Worm (Caenorhabditis elegans) whole organism, L1 larva: ENCODE measurements around the gene C17H11.6.

Source experiments
- C34B4.2 ChIP-seq: sonication (generic microtip); optimal IDR thresholded peaks from 2 replicates; lab custom pipeline; 2017; ENCODE audit warnings: mild to moderate bottlenecking, missing genetic modification characterization, missing compliant biosample characterization
- Y116A8C.19 ChIP-seq: sonication (generic microtip); optimal IDR thresholded peaks from 2 replicates; lab custom pipeline; 2016; ENCODE audit warnings: missing compliant biosample characterization, missing genetic modification characterization, borderline replicate concordance
- aha-1 ChIP-seq: fragments of 150-350 bp; optimal IDR thresholded peaks from 2 replicates; lab custom pipeline; 2014; ENCODE audit warnings: missing biosample characterization, missing genetic modification characterization
- aly-2 ChIP-seq: fragments of 150-350 bp; optimal IDR thresholded peaks from 2 replicates; lab custom pipeline; 2014; ENCODE audit warnings: missing biosample characterization, missing genetic modification characterization
- blmp-1 ChIP-seq: fragments of 150-350 bp; optimal IDR thresholded peaks from 2 replicates; lab custom pipeline; 2014; ENCODE audit warnings: missing biosample characterization, missing genetic modification characterization
- ceh-63 ChIP-seq: fragments of 200-800 bp; sonication (Bioruptor generic); optimal IDR thresholded peaks from 2 replicates; lab custom pipeline; 2018; ENCODE audit warnings: mild to moderate bottlenecking, missing genetic modification characterization, missing compliant biosample characterization
- ceh-8 ChIP-seq: fragments of 200-800 bp; sonication (Bioruptor generic); optimal IDR thresholded peaks from 2 replicates; lab custom pipeline; 2018; ENCODE audit warnings: mild to moderate bottlenecking, missing genetic modification characterization, moderate library complexity, missing compliant biosample characterization
- ceh-82 ChIP-seq, 3 experiments: fragments of 150-350 bp in 1 of 3; sonication (generic microtip) in 2 of 3; optimal IDR thresholded peaks; 2 replicates each; lab custom pipeline; 2014 to 2017; ENCODE audit warnings: missing biosample characterization in 3 of 3, missing genetic modification characterization in 3 of 3
- ceh-88 ChIP-seq: fragments of 200-800 bp; sonication (Bioruptor generic); IDR thresholded peaks from 2 replicates; pipeline ENCODE4 v1.3.6; 2022; ENCODE audit warnings: missing genetic modification characterization, missing compliant biosample characterization
- ceh-90 ChIP-seq: sonication (generic microtip); optimal IDR thresholded peaks from 2 replicates; lab custom pipeline; 2016; ENCODE audit warnings: missing genetic modification characterization, missing compliant biosample characterization
- ces-1 ChIP-seq: fragments of 150-350 bp; optimal IDR thresholded peaks from 2 replicates; lab custom pipeline; 2014; ENCODE audit warnings: missing biosample characterization, missing genetic modification reagents, missing genetic modification characterization
- dsc-1 ChIP-seq: sonication (generic microtip); optimal IDR thresholded peaks from 2 replicates; lab custom pipeline; 2016; ENCODE audit warnings: mild to moderate bottlenecking, missing genetic modification characterization, missing compliant biosample characterization
- efl-3 ChIP-seq: fragments of 200-800 bp; sonication (Bioruptor generic); optimal IDR thresholded peaks from 2 replicates; lab custom pipeline; 2018; ENCODE audit warnings: mild to moderate bottlenecking, missing genetic modification characterization, missing compliant biosample characterization
- elt-2 ChIP-seq: sonication (generic microtip); optimal IDR thresholded peaks from 2 replicates; lab custom pipeline; 2016; ENCODE audit warnings: missing genetic modification characterization, mild to moderate bottlenecking, inconsistent platforms, missing compliant biosample characterization, missing genetic modification reagents
- ets-5 ChIP-seq: fragments of 200-800 bp; sonication (Bioruptor generic); IDR thresholded peaks from 2 replicates; pipeline ENCODE4 v1.3.6; 2022; ENCODE audit warnings: missing genetic modification characterization, missing compliant biosample characterization
- fkh-10 ChIP-seq: sonication (generic microtip); optimal IDR thresholded peaks from 2 replicates; lab custom pipeline; 2017; ENCODE audit warnings: missing biosample characterization, missing genetic modification reagents, missing genetic modification characterization
- fkh-8 ChIP-seq: sonication (generic microtip); optimal IDR thresholded peaks from 2 replicates; lab custom pipeline; 2016; ENCODE audit warnings: mild to moderate bottlenecking, missing genetic modification characterization, missing compliant biosample characterization
- grh-1 ChIP-seq: fragments of 200-800 bp; sonication (Bioruptor generic); IDR thresholded peaks from 2 replicates; pipeline ENCODE4 v1.3.6; 2022; ENCODE audit warnings: missing genetic modification reagents, missing genetic modification characterization, missing compliant biosample characterization
- hlh-17 ChIP-seq: fragments of 200-800 bp; sonication (Bioruptor generic); optimal IDR thresholded peaks from 2 replicates; lab custom pipeline; 2018; ENCODE audit warnings: missing genetic modification characterization, mild to moderate bottlenecking, missing compliant biosample characterization, moderate library complexity, borderline replicate concordance
- hlh-4 ChIP-seq: sonication (generic microtip); optimal IDR thresholded peaks from 2 replicates; lab custom pipeline; 2016; ENCODE audit warnings: mild to moderate bottlenecking, missing genetic modification characterization, missing compliant biosample characterization
- hpl-2 ChIP-seq: fragments of 150-350 bp; optimal IDR thresholded peaks from 2 replicates; lab custom pipeline; 2014; ENCODE audit warnings: missing biosample characterization, missing genetic modification reagents, missing genetic modification characterization
- irx-1 ChIP-seq: sonication (generic microtip); optimal IDR thresholded peaks from 2 replicates; lab custom pipeline; 2016; ENCODE audit warnings: missing genetic modification characterization, missing compliant biosample characterization
- isw-1 ChIP-seq: fragments of 200-800 bp; sonication (Bioruptor generic); IDR thresholded peaks from 2 replicates; pipeline ENCODE4 v1.3.6; 2022; ENCODE audit warnings: missing genetic modification characterization, missing compliant biosample characterization
- jun-1 ChIP-seq: fragments of 150-350 bp; optimal IDR thresholded peaks from 2 replicates; lab custom pipeline; 2014; ENCODE audit warnings: missing biosample characterization, missing genetic modification reagents, missing genetic modification characterization
- lin-13 ChIP-seq: fragments of 150-350 bp; optimal IDR thresholded peaks from 2 replicates; lab custom pipeline; 2014; ENCODE audit warnings: missing biosample characterization, missing genetic modification reagents, missing genetic modification characterization
- lin-14 ChIP-seq: fragments of 200-800 bp; sonication (Bioruptor generic); optimal IDR thresholded peaks from 2 replicates; lab custom pipeline; 2018; ENCODE audit warnings: mild to moderate bottlenecking, missing genetic modification characterization, moderate library complexity, missing compliant biosample characterization
- lin-15B ChIP-seq: fragments of 150-350 bp; sonication (generic microtip); optimal IDR thresholded peaks from 3 replicates; lab custom pipeline; 2014; ENCODE audit warnings: missing biosample characterization, missing genetic modification characterization
- lin-35 ChIP-seq, 2 experiments: fragments of 150-350 bp; optimal IDR thresholded peaks; 2 replicates each; lab custom pipeline; 2014; ENCODE audit warnings: missing biosample characterization in 2 of 2, missing genetic modification characterization in 2 of 2, missing genetic modification reagents in 2 of 2
- lsy-2 ChIP-seq, 2 experiments: fragments of 150-350 bp; optimal IDR thresholded peaks; 2 replicates each; lab custom pipeline; 2014; ENCODE audit warnings: missing biosample characterization in 2 of 2, missing genetic modification characterization in 2 of 2
- mdl-1 ChIP-seq, 2 experiments: fragments of 150-350 bp; optimal IDR thresholded peaks; 2 replicates each; lab custom pipeline; 2014 to 2017; ENCODE audit warnings: missing biosample characterization in 2 of 2, missing genetic modification characterization in 2 of 2, inconsistent platforms in 1 of 2
- nhr-11 ChIP-seq: fragments of 150-350 bp; optimal IDR thresholded peaks from 2 replicates; lab custom pipeline; 2014; ENCODE audit warnings: missing biosample characterization, missing genetic modification characterization
- nhr-19 ChIP-seq: fragments of 200-800 bp; sonication (Bioruptor generic); conservative IDR thresholded peaks from 2 replicates; pipeline ENCODE4 v1.3.6; 2022; ENCODE audit warnings: missing genetic modification characterization, missing compliant biosample characterization
- nhr-20 ChIP-seq: sonication (generic microtip); optimal IDR thresholded peaks from 2 replicates; lab custom pipeline; 2016; ENCODE audit warnings: mild to moderate bottlenecking, missing genetic modification characterization, missing compliant biosample characterization
- nhr-28 ChIP-seq: fragments of 150-350 bp; optimal IDR thresholded peaks from 2 replicates; lab custom pipeline; 2014; ENCODE audit warnings: missing biosample characterization, missing genetic modification characterization
- nhr-76 ChIP-seq: sonication (generic microtip); optimal IDR thresholded peaks from 2 replicates; lab custom pipeline; 2017; ENCODE audit warnings: missing biosample characterization, missing genetic modification characterization
- nhr-77 ChIP-seq: fragments of 150-350 bp; optimal IDR thresholded peaks from 2 replicates; lab custom pipeline; 2014; ENCODE audit warnings: missing biosample characterization, missing genetic modification characterization
- nhr-84 ChIP-seq: sonication (generic microtip); optimal IDR thresholded peaks from 2 replicates; lab custom pipeline; 2017; ENCODE audit warnings: missing biosample characterization, missing genetic modification characterization
- nhr-85 ChIP-seq: sonication (generic microtip); peaks from one replicate; lab custom pipeline; 2016; ENCODE audit warnings: missing genetic modification characterization, inconsistent platforms, missing compliant biosample characterization
- nhr-90 ChIP-seq: sonication (generic microtip); optimal IDR thresholded peaks from 2 replicates; lab custom pipeline; 2016; ENCODE audit warnings: mild to moderate bottlenecking, missing genetic modification characterization, missing compliant biosample characterization; ENCODE audit not compliant: poor library complexity
- pag-3 ChIP-seq: sonication (generic microtip); optimal IDR thresholded peaks from 2 replicates; lab custom pipeline; 2017; ENCODE audit warnings: missing genetic modification characterization, mild to moderate bottlenecking, missing compliant biosample characterization, antibody characterized with exemption, borderline replicate concordance; ENCODE audit not compliant: insufficient read depth
- pqm-1 ChIP-seq: sonication (generic microtip); optimal IDR thresholded peaks from 3 replicates; lab custom pipeline; 2017; ENCODE audit warnings: missing biosample characterization, missing genetic modification characterization
- rnt-1 ChIP-seq: sonication (generic microtip); optimal IDR thresholded peaks from 2 replicates; lab custom pipeline; 2016; ENCODE audit warnings: mild to moderate bottlenecking, missing genetic modification characterization, moderate library complexity, missing compliant biosample characterization
- snu-23 ChIP-seq: sonication (generic microtip); optimal IDR thresholded peaks from 2 replicates; lab custom pipeline; 2016; ENCODE audit warnings: missing genetic modification characterization, missing compliant biosample characterization
- sptf-1 ChIP-seq: fragments of 150-350 bp; optimal IDR thresholded peaks from 2 replicates; lab custom pipeline; 2014; ENCODE audit warnings: missing biosample characterization, missing genetic modification characterization
- sup-37 ChIP-seq: fragments of 200-800 bp; sonication (Bioruptor generic); optimal IDR thresholded peaks from 2 replicates; lab custom pipeline; 2018; ENCODE audit warnings: mild to moderate bottlenecking, missing genetic modification characterization, missing compliant biosample characterization
- swsn-7 ChIP-seq: sonication (generic microtip); optimal IDR thresholded peaks from 2 replicates; lab custom pipeline; 2016; ENCODE audit warnings: missing genetic modification characterization, missing compliant biosample characterization
- tbx-2 ChIP-seq: sonication (generic microtip); optimal IDR thresholded peaks from 2 replicates; lab custom pipeline; 2016; ENCODE audit warnings: missing genetic modification characterization, missing compliant biosample characterization
- unc-130 ChIP-seq: fragments of 150-350 bp; optimal IDR thresholded peaks from 2 replicates; lab custom pipeline; 2017; ENCODE audit warnings: missing biosample characterization, missing genetic modification characterization, inconsistent platforms
- unc-30 ChIP-seq: sonication (generic microtip); optimal IDR thresholded peaks from 2 replicates; lab custom pipeline; 2017; ENCODE audit warnings: missing biosample characterization, missing genetic modification characterization
- unc-86 ChIP-seq: sonication (generic microtip); optimal IDR thresholded peaks from 2 replicates; lab custom pipeline; 2016; ENCODE audit warnings: missing genetic modification characterization, missing compliant biosample characterization
- unc-98 ChIP-seq: fragments of 200-800 bp; sonication (Bioruptor generic); IDR thresholded peaks from 2 replicates; pipeline ENCODE4 v1.3.6; 2022; ENCODE audit warnings: missing genetic modification characterization, missing compliant biosample characterization
- xbp-1 ChIP-seq: sonication (generic microtip); optimal IDR thresholded peaks from 2 replicates; lab custom pipeline; 2016; ENCODE audit warnings: missing genetic modification characterization, missing compliant biosample characterization
- zip-4 ChIP-seq: fragments of 200-800 bp; sonication (Bioruptor generic); optimal IDR thresholded peaks from 2 replicates; lab custom pipeline; 2018; ENCODE audit warnings: mild to moderate bottlenecking, missing genetic modification characterization, moderate library complexity, missing compliant biosample characterization
- ztf-11 ChIP-seq, 2 experiments: sonication (generic microtip); optimal IDR thresholded peaks; 2 replicates each; lab custom pipeline; 2016 to 2017; ENCODE audit warnings: missing genetic modification characterization in 2 of 2, missing biosample characterization in 1 of 2, missing compliant biosample characterization in 1 of 2

The C17H11.6 gene

ce11 chrX:8156502-8156901 is 47.1 kb downstream of the C17H11.6 start:
- TF ChIP-seq nhr-20 (tag; lab: Kevin White, UChicago) (peak; percentile 65), hpl-2 (GFP tag; lab: Kevin White, UChicago) (no peak), sptf-1 (tag; lab: Kevin White, UChicago) (no peak), fkh-8 (no peak), xbp-1 (peak; percentile 37), lin-13 (GFP tag; lab: Kevin White, UChicago) (no peak), irx-1 (tag; lab: Kevin White, UChicago) (no peak), ceh-88 (GFP tag; lab: Robert Waterston, UW) (no peak), isw-1 (no peak), Y116A8C.19 (no peak), rnt-1 (peak; percentile 32), ztf-11 (tag; optimal IDR thresholded peaks at IDR 0.05; lab: Kevin White, UChicago) (no peak), nhr-28 (tag; lab: Kevin White, UChicago) (no peak), ceh-63 (GFP tag; lab: Kevin White, UChicago) (no peak), ceh-8 (no peak), tbx-2 (no peak), ces-1 (GFP tag; lab: Kevin White, UChicago) (no peak), lin-14 (GFP tag; lab: Kevin White, UChicago) (peak; percentile 42), lin-35 (GFP tag; optimal IDR thresholded peaks at IDR 0.05; lab: Kevin White, UChicago) (peak in 1 of 2 experiments; percentile 57), ceh-82 (tag; optimal IDR thresholded peaks at IDR 0.05; lab: Kevin White, UChicago) (peak in 2 of 3 experiments; percentile 6 to 24), swsn-7 (tag; lab: Kevin White, UChicago) (peak; percentile 30), nhr-77 (tag; lab: Kevin White, UChicago) (no peak), nhr-11 (tag; lab: Kevin White, UChicago) (no peak), unc-86 (tag; lab: Kevin White, UChicago) (no peak), lsy-2 (tag; optimal IDR thresholded peaks at IDR 0.05; lab: Kevin White, UChicago) (peak in 1 of 2 experiments; percentile 3), nhr-90 (tag; lab: Kevin White, UChicago) (peak; percentile 59), hlh-17 (GFP tag; lab: Kevin White, UChicago) (no peak), mdl-1 (tag; optimal IDR thresholded peaks at IDR 0.05; lab: Kevin White, UChicago) (peak in 1 of 2 experiments; percentile 50), unc-130 (no peak), snu-23 (GFP tag; lab: Kevin White, UChicago) (peak; percentile 64), ets-5 (GFP tag; lab: Robert Waterston, UW) (no peak), blmp-1 (tag; lab: Kevin White, UChicago) (peak; percentile 20), efl-3 (GFP tag; lab: Kevin White, UChicago) (no peak), nhr-85 (tag; lab: Kevin White, UChicago) (peak; percentile 73), dsc-1 (tag; lab: Kevin White, UChicago) (peak; percentile 51), sup-37 (no peak), jun-1 (no peak), nhr-19 (GFP tag; lab: Robert Waterston, UW) (peak; percentile 56), aly-2 (tag; lab: Kevin White, UChicago) (no peak), unc-30 (tag; lab: Kevin White, UChicago) (no peak), ceh-90 (tag; lab: Kevin White, UChicago) (no peak), nhr-84 (tag; lab: Kevin White, UChicago) (no peak), C34B4.2 (tag; lab: Kevin White, UChicago) (no peak), lin-15B (tag; lab: Kevin White, UChicago) (no peak), unc-98 (GFP tag; lab: Robert Waterston, UW) (no peak), pag-3 (tag; lab: Kevin White, UChicago) (no peak), zip-4 (GFP tag; lab: Kevin White, UChicago) (no peak), pqm-1 (tag; lab: Kevin White, UChicago) (no peak), grh-1 (no peak), elt-2 (no peak), nhr-76 (tag; lab: Kevin White, UChicago) (no peak), fkh-10 (no peak), aha-1 (tag; lab: Kevin White, UChicago) (no peak), hlh-4 (tag; lab: Kevin White, UChicago) (no peak)
